Fruit fly (Drosophila melanogaster): ENCODE results near the gene brm.

- no peak for TF ChIP-seq Abd-B (GFP tag; optimal IDR thresholded peaks at IDR 0.05)
- TF ChIP-seq brk (GFP tag; optimal IDR thresholded peaks at IDR 0.05): no peak
- TF ChIP-seq dl (GFP tag; optimal IDR thresholded peaks at IDR 0.05; ENCODE audit: insufficient read depth in 1 of 2, partially characterized antibody in 2 of 2): no peak
- peak; percentile 11 for TF ChIP-seq Sp1 (GFP tag; optimal IDR thresholded peaks at IDR 0.05)
- no peak for TF ChIP-seq fru (GFP tag; optimal IDR thresholded peaks at IDR 0.05)
- no peak for TF ChIP-seq Mio (GFP tag; optimal IDR thresholded peaks at IDR 0.05)
- no peak for TF ChIP-seq Hr78 (GFP tag; optimal IDR thresholded peaks at IDR 0.05)
- TF ChIP-seq HLH106 (tag; optimal IDR thresholded peaks at IDR 0.05): peak; percentile 18
- no peak for TF ChIP-seq rgr (GFP tag; optimal IDR thresholded peaks at IDR 0.05)
- no peak for TF ChIP-seq Hr83 (GFP tag; optimal IDR thresholded peaks at IDR 0.05; ENCODE audit: poor library complexity, severe bottlenecking)
- TF ChIP-seq usp (GFP tag; optimal IDR thresholded peaks at IDR 0.05): no peak
These were observed 30.7 kb upstream of the brm start for dm6 chr3L:16013198-16013982.
